Fruit fly (Drosophila melanogaster) whole organism, embryonic: ENCODE measurements around the gene GlyRS.

Source experiments
- Adf1 ChIP-seq: fragments of 200-800 bp; sonication (Bioruptor generic); IDR thresholded peaks from 2 replicates; pipeline ENCODE4 v1.3.6; 2022; ENCODE audit warnings: missing biosample characterization, missing genetic modification characterization
- B-H2 ChIP-seq: fragments of 200-800 bp; sonication (Bioruptor generic); optimal IDR thresholded peaks from 2 replicates; lab custom pipeline; 2018; ENCODE audit warnings: missing biosample characterization, mild to moderate bottlenecking, missing genetic modification characterization
- CG10209 ChIP-seq: fragments of 200-800 bp; sonication (Bioruptor generic); optimal IDR thresholded peaks from 3 replicates; lab custom pipeline; 2017; ENCODE audit warnings: missing biosample characterization, mild to moderate bottlenecking, missing genetic modification characterization, missing genetic modification reagents
- CG10366 ChIP-seq: fragments of 200-800 bp; sonication (Bioruptor generic); IDR thresholded peaks from 2 replicates; pipeline ENCODE4 v1.3.6; 2022; ENCODE audit warnings: missing biosample characterization, missing genetic modification characterization
- CG10565 ChIP-seq: fragments of 200-800 bp; sonication (Bioruptor generic); optimal IDR thresholded peaks from 3 replicates; lab custom pipeline; 2016; ENCODE audit warnings: missing biosample characterization, mild to moderate bottlenecking, missing genetic modification characterization
- CG11247 ChIP-seq: fragments of 200-800 bp; sonication (Bioruptor generic); IDR thresholded peaks from 2 replicates; pipeline ENCODE4 v1.3.6; 2022; ENCODE audit warnings: missing biosample characterization, missing genetic modification characterization
- CG12391 ChIP-seq: fragments of 200-800 bp; sonication (Bioruptor generic); optimal IDR thresholded peaks from 3 replicates; lab custom pipeline; 2018; ENCODE audit warnings: missing biosample characterization, mild to moderate bottlenecking, missing genetic modification characterization, moderate library complexity
- CG13624 ChIP-seq: fragments of 200-800 bp; sonication (Bioruptor generic); optimal IDR thresholded peaks from 2 replicates; lab custom pipeline; 2016; ENCODE audit warnings: missing biosample characterization, missing genetic modification characterization
- CG14710 ChIP-seq: fragments of 200-800 bp; sonication (Bioruptor generic); optimal IDR thresholded peaks from 3 replicates; lab custom pipeline; 2019; ENCODE audit warnings: missing biosample characterization, mild to moderate bottlenecking, missing genetic modification characterization, moderate library complexity
- CG15073 ChIP-seq: fragments of 200-800 bp; sonication (Bioruptor generic); optimal IDR thresholded peaks from 2 replicates; lab custom pipeline; 2016; ENCODE audit warnings: missing biosample characterization, missing genetic modification characterization
- CG15601 ChIP-seq: fragments of 200-800 bp; sonication (Bioruptor generic); optimal IDR thresholded peaks from 3 replicates; lab custom pipeline; 2019; ENCODE audit warnings: missing biosample characterization, mild to moderate bottlenecking, missing genetic modification characterization, moderate library complexity
- CG1602 ChIP-seq: fragments of 200-800 bp; sonication (Bioruptor generic); optimal IDR thresholded peaks from 3 replicates; lab custom pipeline; 2016; ENCODE audit warnings: missing biosample characterization, missing genetic modification characterization
- CG1647 ChIP-seq: fragments of 200-800 bp; sonication (Bioruptor generic); optimal IDR thresholded peaks from 3 replicates; lab custom pipeline; 2016; ENCODE audit warnings: missing biosample characterization, missing genetic modification characterization
- CG16815 ChIP-seq: fragments of 200-800 bp; sonication (Bioruptor generic); optimal IDR thresholded peaks from 3 replicates; lab custom pipeline; 2017; ENCODE audit warnings: missing biosample characterization, mild to moderate bottlenecking, missing genetic modification characterization
- CG17328 ChIP-seq: fragments of 200-800 bp; sonication (Bioruptor generic); IDR thresholded peaks from 2 replicates; pipeline ENCODE4 v1.3.6; 2022; ENCODE audit warnings: missing biosample characterization, missing genetic modification characterization
- CG17802 ChIP-seq: fragments of 200-800 bp; sonication (Bioruptor generic); optimal IDR thresholded peaks from 2 replicates; lab custom pipeline; 2018; ENCODE audit warnings: missing biosample characterization, mild to moderate bottlenecking, missing genetic modification characterization, moderate library complexity
- CG2129 ChIP-seq: fragments of 200-800 bp; sonication (Bioruptor generic); IDR thresholded peaks from 2 replicates; pipeline ENCODE4 v1.3.6; 2022; ENCODE audit warnings: missing biosample characterization, missing genetic modification characterization; ENCODE audit not compliant: partially characterized antibody
- CG2712 ChIP-seq: fragments of 200-800 bp; optimal IDR thresholded peaks from 3 replicates; lab custom pipeline; 2019; ENCODE audit warnings: missing biosample characterization, mild to moderate bottlenecking, missing genetic modification characterization, moderate library complexity
- CG30020 ChIP-seq: fragments of 200-800 bp; optimal IDR thresholded peaks from 2 replicates; lab custom pipeline; 2019; ENCODE audit warnings: missing biosample characterization, mild to moderate bottlenecking, missing genetic modification characterization, moderate library complexity
- CG3163 ChIP-seq: fragments of 200-800 bp; sonication (Bioruptor generic); optimal IDR thresholded peaks from 3 replicates; lab custom pipeline; 2016; ENCODE audit warnings: missing biosample characterization, missing genetic modification characterization
- CG7372 ChIP-seq: fragments of 200-800 bp; sonication (Bioruptor generic); IDR thresholded peaks from 2 replicates; pipeline ENCODE4 v1.3.6; 2022; ENCODE audit warnings: missing biosample characterization, missing genetic modification characterization
- CG8478 ChIP-seq: fragments of >200 bp; optimal IDR thresholded peaks from 2 replicates; lab custom pipeline; 2018
- CG8765 ChIP-seq: fragments of 200-800 bp; sonication (Bioruptor generic); IDR thresholded peaks from 2 replicates; pipeline ENCODE4 v1.3.6; 2022; ENCODE audit warnings: missing biosample characterization, missing genetic modification characterization
- D ChIP-seq, 2 experiments: fragments of 200-800 bp in 1 of 2; fragments of >200 bp in 1 of 2; sonication (Bioruptor generic) in 1 of 2; optimal IDR thresholded peaks; 2 replicates in 1 of 2; 3 replicates in 1 of 2; lab custom pipeline; 2017; ENCODE audit warnings: mild to moderate bottlenecking in 1 of 2, missing biosample characterization in 1 of 2, missing genetic modification characterization in 1 of 2, missing genetic modification reagents in 1 of 2
- Fer2 ChIP-seq: fragments of 200-800 bp; sonication (Bioruptor generic); optimal IDR thresholded peaks from 2 replicates; lab custom pipeline; 2018; ENCODE audit warnings: missing biosample characterization, mild to moderate bottlenecking, missing genetic modification characterization, moderate library complexity
- Gsc ChIP-seq: fragments of 200-800 bp; sonication (Bioruptor generic); IDR thresholded peaks from 2 replicates; pipeline ENCODE4 v1.3.6; 2022; ENCODE audit warnings: missing biosample characterization, missing genetic modification characterization
- H2.0 ChIP-seq: fragments of 200-800 bp; sonication (Bioruptor generic); IDR thresholded peaks from 2 replicates; pipeline ENCODE4 v1.3.6; 2022; ENCODE audit warnings: missing biosample characterization, missing genetic modification characterization
- NFAT ChIP-seq: fragments of 200-800 bp; sonication (Bioruptor generic); IDR thresholded peaks from 2 replicates; pipeline ENCODE4 v1.3.6; 2022; ENCODE audit warnings: missing biosample characterization, missing genetic modification characterization
- Nf-YB ChIP-seq: fragments of 200-800 bp; sonication (Bioruptor generic); optimal IDR thresholded peaks from 3 replicates; lab custom pipeline; 2019; ENCODE audit warnings: missing biosample characterization, mild to moderate bottlenecking, missing genetic modification characterization, moderate library complexity
- Opbp ChIP-seq: fragments of 200-800 bp; sonication (Bioruptor generic); IDR thresholded peaks from 3 replicates; pipeline ENCODE4 v1.3.6; 2022; ENCODE audit warnings: missing biosample characterization, missing genetic modification characterization; ENCODE audit not compliant: partially characterized antibody
- Optix ChIP-seq: fragments of 200-800 bp; sonication (Bioruptor generic); IDR thresholded peaks from 3 replicates; pipeline ENCODE4 v1.3.6; 2022; ENCODE audit warnings: missing biosample characterization, missing genetic modification characterization
- Ravus ChIP-seq: fragments of 200-800 bp; sonication (Bioruptor generic); IDR thresholded peaks from 2 replicates; pipeline ENCODE4 v1.3.6; 2022; ENCODE audit warnings: missing biosample characterization, missing genetic modification characterization
- Spps ChIP-seq: fragments of 200-800 bp; sonication (Bioruptor generic); optimal IDR thresholded peaks from 2 replicates; lab custom pipeline; 2018; ENCODE audit warnings: missing biosample characterization, mild to moderate bottlenecking, missing genetic modification characterization
- Sry-δ ChIP-seq: fragments of 200-800 bp; sonication (Bioruptor generic); optimal IDR thresholded peaks from 2 replicates; lab custom pipeline; 2016; ENCODE audit warnings: missing biosample characterization, missing genetic modification characterization
- ara ChIP-seq: fragments of 200-800 bp; sonication (Bioruptor generic); IDR thresholded peaks from 2 replicates; pipeline ENCODE4 v1.3.6; 2022; ENCODE audit warnings: missing biosample characterization, missing genetic modification characterization
- cg ChIP-seq: fragments of 200-800 bp; sonication (Bioruptor generic); optimal IDR thresholded peaks from 3 replicates; lab custom pipeline; 2019; ENCODE audit warnings: missing biosample characterization, mild to moderate bottlenecking, missing genetic modification characterization, moderate library complexity
- chinmo ChIP-seq: fragments of 200-800 bp; sonication (Bioruptor generic); IDR thresholded peaks from 4 replicates; pipeline ENCODE4 v1.3.6; 2022; ENCODE audit warnings: missing biosample characterization, missing genetic modification characterization; ENCODE audit not compliant: partially characterized antibody
- dan ChIP-seq: fragments of 200-800 bp; sonication (Bioruptor generic); IDR thresholded peaks from 2 replicates; pipeline ENCODE4 v1.3.6; 2022; ENCODE audit warnings: missing biosample characterization, missing genetic modification characterization
- exex ChIP-seq: fragments of 200-800 bp; sonication (Bioruptor generic); optimal IDR thresholded peaks from 4 replicates; lab custom pipeline; 2018; ENCODE audit warnings: missing biosample characterization, mild to moderate bottlenecking, missing genetic modification characterization, moderate library complexity
- gsb-n ChIP-seq: fragments of 200-800 bp; sonication (Bioruptor generic); optimal IDR thresholded peaks from 3 replicates; lab custom pipeline; 2018; ENCODE audit warnings: missing biosample characterization, mild to moderate bottlenecking, missing genetic modification characterization
- ham ChIP-seq: fragments of 200-800 bp; sonication (Bioruptor generic); IDR thresholded peaks from 2 replicates; pipeline ENCODE4 v1.3.6; 2022; ENCODE audit warnings: missing biosample characterization, missing genetic modification characterization
- hth ChIP-seq: fragments of >200 bp; optimal IDR thresholded peaks from 2 replicates; lab custom pipeline; 2017; ENCODE audit warnings: inconsistent platforms
- lov ChIP-seq, 2 experiments: fragments of 200-800 bp in 1 of 2; fragments of >200 bp in 1 of 2; sonication (Bioruptor generic) in 1 of 2; IDR thresholded peaks in 1 of 2; optimal IDR thresholded peaks in 1 of 2; 2 replicates in 1 of 2; 3 replicates in 1 of 2; pipeline versions ENCODE4 v1.3.6 to Lab custom; 2017 to 2022; ENCODE audit warnings: missing biosample characterization in 1 of 2, missing genetic modification characterization in 1 of 2
- psq ChIP-seq: fragments of 200-800 bp; sonication (Bioruptor generic); optimal IDR thresholded peaks from 2 replicates; lab custom pipeline; 2017; ENCODE audit warnings: missing biosample characterization, missing genetic modification characterization
- ranshi ChIP-seq: fragments of 200-800 bp; sonication (Bioruptor generic); IDR thresholded peaks from 2 replicates; pipeline ENCODE4 v1.3.6; 2022; ENCODE audit warnings: missing biosample characterization, missing genetic modification characterization
- row ChIP-seq: fragments of 200-800 bp; sonication (Bioruptor generic); IDR thresholded peaks from 3 replicates; pipeline ENCODE4 v1.3.6; 2022; ENCODE audit warnings: missing biosample characterization, missing genetic modification characterization
- salm ChIP-seq: fragments of 200-800 bp; sonication (Bioruptor generic); optimal IDR thresholded peaks from 2 replicates; lab custom pipeline; 2018; ENCODE audit warnings: missing biosample characterization, mild to moderate bottlenecking, missing genetic modification characterization
- sd ChIP-seq: fragments of 200-800 bp; sonication (Bioruptor generic); optimal IDR thresholded peaks from 3 replicates; lab custom pipeline; 2018; ENCODE audit warnings: missing biosample characterization, mild to moderate bottlenecking, missing genetic modification characterization, moderate library complexity
- shn ChIP-seq: fragments of 200-800 bp; sonication (Bioruptor generic); optimal IDR thresholded peaks from 3 replicates; lab custom pipeline; 2016; ENCODE audit warnings: missing biosample characterization, missing genetic modification characterization
- slbo ChIP-seq: fragments of 200-800 bp; sonication (Bioruptor generic); IDR thresholded peaks from 2 replicates; pipeline ENCODE4 v1.3.6; 2022; ENCODE audit warnings: missing biosample characterization, missing genetic modification characterization
- zfh1 ChIP-seq: fragments of 200-800 bp; sonication (Bioruptor generic); IDR thresholded peaks from 3 replicates; pipeline ENCODE4 v1.3.6; 2022; ENCODE audit warnings: missing biosample characterization, missing genetic modification characterization

GlyRS gene

DNA sequence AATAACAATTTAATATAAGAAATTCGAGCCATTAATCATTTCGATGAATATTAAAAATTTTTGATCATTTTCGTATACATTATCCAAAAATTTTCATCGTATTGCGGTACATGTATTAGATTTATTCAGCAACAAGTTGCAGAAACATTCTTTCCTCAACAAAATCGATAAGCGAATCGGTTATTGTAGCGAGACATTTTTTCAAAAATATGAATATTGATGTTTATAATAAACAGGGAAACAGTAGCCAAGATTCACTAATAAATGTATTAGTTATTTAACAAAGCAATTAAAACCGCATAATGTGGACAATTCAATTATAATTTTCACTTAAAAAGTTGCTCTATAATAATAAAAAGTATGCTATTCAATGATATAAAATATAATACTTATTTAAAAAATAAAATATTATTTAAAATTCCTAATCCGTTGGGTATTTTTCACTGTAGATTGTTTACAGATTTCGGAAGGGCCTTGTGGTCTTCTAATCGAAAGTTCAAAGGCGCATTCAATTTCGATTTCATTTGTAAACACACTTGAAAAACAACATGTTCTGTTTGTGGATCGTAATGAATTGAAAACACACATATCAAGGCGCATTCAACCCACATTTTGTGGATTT lies 5.7 kb upstream of the GlyRS start (continued):
- TF ChIP-seq row (GFP tag; lab: Robert Waterston, UW): peak; percentile 41; the same call in 2 of the 3 replicates
- TF ChIP-seq cg (GFP tag; lab: Kevin White, UChicago): no peak
- peak; percentile 55 for TF ChIP-seq CG12391 (tag; lab: Kevin White, UChicago)
- TF ChIP-seq Spps (tag; lab: Kevin White, UChicago): no peak
- TF ChIP-seq CG8765: no peak
- peak; percentile 14 for TF ChIP-seq sd
- TF ChIP-seq dan (GFP tag; lab: Robert Waterston, UW): no peak
- no peak for TF ChIP-seq Fer2 (tag; lab: Kevin White, UChicago)
- no peak for TF ChIP-seq CG3163 (GFP tag; lab: Kevin White, UChicago)
- peak; percentile 57 for TF ChIP-seq CG15601 (tag; lab: Kevin White, UChicago)
- no peak for TF ChIP-seq Optix (GFP tag; lab: Robert Waterston, UW)
- no peak for TF ChIP-seq CG17802
- no peak for TF ChIP-seq CG14710 (tag; lab: Kevin White, UChicago)
- TF ChIP-seq CG15073: no peak
- TF ChIP-seq CG11247 (GFP tag; lab: Robert Waterston, UW): no peak
- TF ChIP-seq Ravus (GFP tag; lab: Robert Waterston, UW): no peak
- TF ChIP-seq lov (optimal IDR thresholded peaks at IDR 0.05; lab: Kevin White, UChicago): no peak
- no peak for TF ChIP-seq lov (GFP tag; IDR thresholded peaks at IDR 0.05; lab: Robert Waterston, UW)
- no peak for TF ChIP-seq CG2129 (GFP tag; lab: Robert Waterston, UW)
- TF ChIP-seq Opbp (GFP tag; lab: Robert Waterston, UW): no peak
- no peak for TF ChIP-seq psq
- no peak for TF ChIP-seq Sry-δ (GFP tag; lab: Kevin White, UChicago)
- no peak for TF ChIP-seq slbo
- no peak for TF ChIP-seq CG30020 (tag; lab: Kevin White, UChicago)
- no peak for TF ChIP-seq CG7372 (GFP tag; lab: Robert Waterston, UW)
- no peak for TF ChIP-seq CG10565 (GFP tag; lab: Kevin White, UChicago)
- no peak for TF ChIP-seq salm (tag; lab: Kevin White, UChicago)
- peak; percentile 63 for TF ChIP-seq CG2712 (tag; lab: Kevin White, UChicago)
- TF ChIP-seq CG1647 (GFP tag; lab: Kevin White, UChicago): no peak
- no peak for TF ChIP-seq CG10366
- no peak for TF ChIP-seq D (optimal IDR thresholded peaks at IDR 0.05; lab: Kevin White, UChicago)
- TF ChIP-seq D (GFP tag; optimal IDR thresholded peaks at IDR 0.05; lab: Kevin White, UChicago): no peak
- no peak for TF ChIP-seq CG10209
- TF ChIP-seq CG13624 (GFP tag; lab: Kevin White, UChicago): no peak
- no peak for TF ChIP-seq ranshi (GFP tag; lab: Robert Waterston, UW)
- no peak for TF ChIP-seq Nf-YB (GFP tag; lab: Kevin White, UChicago)
- no peak for TF ChIP-seq H2.0 (GFP tag; lab: Robert Waterston, UW)
- TF ChIP-seq Gsc (GFP tag; lab: Robert Waterston, UW): no peak
- TF ChIP-seq chinmo (GFP tag; lab: Robert Waterston, UW): no peak
- TF ChIP-seq shn (GFP tag; lab: Kevin White, UChicago): no peak
- no peak for TF ChIP-seq B-H2 (GFP tag; lab: Kevin White, UChicago)
- TF ChIP-seq CG17328 (GFP tag; lab: Robert Waterston, UW): no peak
- TF ChIP-seq CG16815 (GFP tag; lab: Kevin White, UChicago): no peak
- TF ChIP-seq Adf1: no peak
- no peak for TF ChIP-seq ara
- no peak for TF ChIP-seq NFAT (GFP tag; lab: Robert Waterston, UW)
- no peak for TF ChIP-seq CG8478 (lab: Kevin White, UChicago)
- TF ChIP-seq gsb-n (tag; lab: Kevin White, UChicago): peak; percentile 3
- no peak for TF ChIP-seq exex (tag; lab: Kevin White, UChicago)
- TF ChIP-seq ham: no peak
- no peak for TF ChIP-seq CG1602
- no peak for TF ChIP-seq hth
- no peak for TF ChIP-seq zfh1 (GFP tag; lab: Robert Waterston, UW)
